Fruit fly (Drosophila melanogaster): Measurements from ENCODE around the gene CG17328.
A peak's percentile ranks its signal among the peaks of the same experiment; 100 is the strongest.

Gene CG17328

DNA sequence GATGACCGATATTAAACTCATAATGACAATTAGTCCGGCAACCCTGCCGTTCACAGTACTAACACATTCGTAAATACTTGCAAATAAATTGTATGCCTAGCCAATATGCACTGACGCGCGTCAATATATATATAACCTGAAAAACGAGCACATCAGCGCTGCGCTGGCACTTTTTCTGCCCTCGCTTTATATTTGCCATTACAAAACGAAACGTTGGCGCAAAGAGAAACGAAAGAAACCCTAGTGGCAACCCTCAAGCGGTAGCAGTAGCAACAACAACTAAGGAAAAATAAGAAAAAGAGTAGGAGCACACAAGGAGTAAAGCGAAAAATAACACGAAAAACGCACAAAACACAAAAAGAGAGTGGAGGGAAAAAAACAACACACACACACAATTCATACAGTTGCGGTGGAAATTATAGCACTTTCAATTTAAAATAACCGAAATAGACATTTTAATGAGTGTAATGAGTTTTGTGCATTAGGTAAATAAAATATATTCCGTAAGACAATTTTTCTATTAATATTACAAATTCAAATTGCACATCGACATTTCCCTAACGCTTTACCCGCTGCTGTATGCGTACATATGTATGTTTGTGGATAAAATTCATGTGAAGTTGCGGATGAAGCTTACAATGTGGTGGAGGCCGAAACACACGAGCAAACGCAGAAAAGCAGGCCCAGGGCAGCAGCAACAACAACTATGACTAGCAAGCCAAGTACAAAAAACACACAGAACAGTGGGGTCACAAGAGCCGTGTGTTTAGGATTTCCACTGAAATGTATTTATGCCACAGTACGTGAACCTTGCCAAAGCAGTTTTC lies 51.2 kb downstream of the CG17328 start (continued):
- TF ChIP-seq tgo (GFP tag; IDR thresholded peaks at IDR 0.05) (peak; percentile 98), CG34224 (GFP tag; IDR thresholded peaks at IDR 0.05; ENCODE audit: partially characterized antibody) (peak; percentile 15; the same call in 2 of the 3 replicates), CG12219 (GFP tag; optimal IDR thresholded peaks at IDR 0.05) (peak; percentile 99), maf-S (GFP tag; optimal IDR thresholded peaks at IDR 0.05) (peak; percentile 96)

Data from whole organism, embryonic.